Worm (Caenorhabditis elegans) whole organism, dauer: ENCODE measurements around the gene srbc-44.

Source experiments
- unc-62 ChIP-seq: sonication (generic microtip); optimal IDR thresholded peaks from 2 replicates; lab custom pipeline; 2017; ENCODE audit warnings: missing biosample characterization, missing genetic modification reagents, missing genetic modification characterization

The srbc-44 gene

ce11 chrV:12754839-12755238 is 33.5 kb downstream of the srbc-44 start, which contains the start of gene gpa-13:
gpa-13 (minus strand) TSS chrV:12754939.
- no peak for TF ChIP-seq unc-62

- no peak for TF ChIP-seq unc-62
These were observed 35.9 kb downstream of the srbc-44 start, which contains the start of gene C15C8.8 for ce11 chrV:12752407-12752806. C15C8.8 (minus strand) TSS chrV:12752507.

ce11 chrV:12751495-12752050 is 36.8 kb downstream of the srbc-44 start, which contains the start of gene C15C8.6:
C15C8.6 (minus strand) TSS chrV:12751545.
- no peak for TF ChIP-seq unc-62

ce11 chrV:12749558-12749957 is 38.8 kb downstream of the srbc-44 start:
- no peak for TF ChIP-seq unc-62

- TF ChIP-seq unc-62: no peak
These were observed 40.5 kb downstream of the srbc-44 start, which contains the start of gene C15C8.5 for ce11 chrV:12747856-12748255. C15C8.5 (plus strand) TSS chrV:12748007.

- TF ChIP-seq unc-62: no peak
These were observed 40.9 kb downstream of the srbc-44 start, which contains the start of gene C15C8.4 for ce11 chrV:12747431-12747830. C15C8.4 (minus strand) TSS chrV:12747463.

ce11 chrV:12744979-12745378 is 43.4 kb downstream of the srbc-44 start, which contains the start of gene C15C8.7:
C15C8.7 (minus strand) TSS chrV:12745050.
- TF ChIP-seq unc-62: no peak

ce11 chrV:12743778-12744502 is 44.4 kb downstream of the srbc-44 start:
- no peak for TF ChIP-seq unc-62

ce11 chrV:12741684-12742083 is 46.7 kb downstream of the srbc-44 start, which contains the start of gene hrg-7:
hrg-7 (plus strand) TSS chrV:12742041.
- TF ChIP-seq unc-62: no peak
